Worm (Caenorhabditis elegans): ENCODE data around the gene sta-2.

DNA sequence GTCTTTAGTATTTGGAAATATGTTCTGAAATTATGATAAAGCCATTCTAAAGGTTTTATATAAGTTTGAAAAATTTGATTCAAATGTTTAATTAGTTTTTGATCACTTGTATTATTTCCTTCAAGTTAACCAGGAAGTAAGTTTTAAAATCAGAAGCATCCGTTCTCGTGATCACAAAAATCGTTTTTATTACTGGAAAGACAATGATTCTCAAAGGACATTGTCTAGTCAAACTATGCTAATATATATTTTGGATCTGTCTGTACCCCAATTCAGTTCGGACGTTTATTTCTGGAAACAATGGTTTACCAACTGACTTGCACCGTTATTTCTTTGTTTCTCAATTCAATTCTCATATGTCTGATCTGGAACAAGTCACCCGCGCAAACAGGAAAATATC lies 24.6 kb upstream of the sta-2 start, which contains the start of gene str-188:
- TF ChIP-seq flt-1 (GFP tag; IDR thresholded peaks at IDR 0.05) (no peak), cog-1 (tag; optimal IDR thresholded peaks at IDR 0.05) (no peak), tab-1 (GFP tag; IDR thresholded peaks at IDR 0.05) (no peak), klf-2 (GFP tag; conservative IDR thresholded peaks at IDR 0.05) (no peak), ztf-23 (GFP tag; IDR thresholded peaks at IDR 0.05) (no peak), med-1 (GFP tag; optimal IDR thresholded peaks at IDR 0.05; ENCODE audit: insufficient read depth) (no peak)

Measured in whole organism, midembryonic.